Worm (Caenorhabditis elegans) whole organism, L4 larva: Measurements from ENCODE around the gene Y22D7AL.11.

ENCODE experiments used
- F26F4.8 ChIP-seq: fragments of 200-800 bp; sonication (Bioruptor generic); conservative IDR thresholded peaks from 2 replicates; pipeline ENCODE4 v1.3.6; 2022; ENCODE audit warnings: missing genetic modification characterization, missing compliant biosample characterization
- ZK337.2 ChIP-seq: fragments of 200-800 bp; sonication (Bioruptor generic); IDR thresholded peaks from 2 replicates; pipeline ENCODE4 v1.3.6; 2022; ENCODE audit warnings: missing genetic modification reagents, missing genetic modification characterization, missing compliant biosample characterization
- ama-1 ChIP-seq: fragments of 150-350 bp; optimal IDR thresholded peaks from 2 replicates; lab custom pipeline; 2014; ENCODE audit warnings: inconsistent platforms, mixed read lengths
- ces-1 ChIP-seq: fragments of 150-350 bp; sonication (generic microtip); optimal IDR thresholded peaks from 4 replicates; lab custom pipeline; 2014; ENCODE audit warnings: missing biosample characterization, missing genetic modification reagents, missing genetic modification characterization
- mep-1 ChIP-seq: fragments of 150-350 bp; sonication (generic microtip); optimal IDR thresholded peaks from 3 replicates; lab custom pipeline; 2014; ENCODE audit warnings: missing biosample characterization, missing genetic modification characterization
- mxl-2 ChIP-seq: fragments of 200-800 bp; sonication (Bioruptor generic); conservative IDR thresholded peaks from 2 replicates; pipeline ENCODE4 v1.3.6; 2022; ENCODE audit warnings: missing genetic modification reagents, missing genetic modification characterization, missing compliant biosample characterization
- nhr-237 ChIP-seq: sonication (generic microtip); optimal IDR thresholded peaks from 2 replicates; lab custom pipeline; 2017; ENCODE audit warnings: missing biosample characterization, missing genetic modification characterization
- nhr-25 ChIP-seq: sonication (generic microtip); optimal IDR thresholded peaks from 2 replicates; lab custom pipeline; 2017; ENCODE audit warnings: missing genetic modification characterization, mild to moderate bottlenecking, missing compliant biosample characterization, antibody characterized with exemption, moderate library complexity, borderline replicate concordance; ENCODE audit not compliant: insufficient read depth
- skn-1 ChIP-seq: fragments of 150-350 bp; optimal IDR thresholded peaks from 2 replicates; lab custom pipeline; 2014; ENCODE audit warnings: missing biosample characterization, missing genetic modification characterization
- spr-1 ChIP-seq: sonication (generic microtip); optimal IDR thresholded peaks from 2 replicates; lab custom pipeline; 2016; ENCODE audit warnings: mild to moderate bottlenecking, missing genetic modification characterization, missing compliant biosample characterization
- unc-62 ChIP-seq, 3 experiments: fragments of 150-350 bp in 1 of 3; sonication (generic microtip); optimal IDR thresholded peaks in 2 of 3; peaks in 1 of 3; 1 replicate in 1 of 3; 2 replicates in 2 of 3; lab custom pipeline; 2014 to 2017; ENCODE audit warnings: missing biosample characterization in 3 of 3, missing genetic modification characterization in 3 of 3, missing genetic modification reagents in 3 of 3, missing genotype in 1 of 3
- zip-2 ChIP-seq: fragments of 150-350 bp; optimal IDR thresholded peaks from 2 replicates; lab custom pipeline; 2014; ENCODE audit warnings: missing biosample characterization, missing genetic modification characterization

DNA sequence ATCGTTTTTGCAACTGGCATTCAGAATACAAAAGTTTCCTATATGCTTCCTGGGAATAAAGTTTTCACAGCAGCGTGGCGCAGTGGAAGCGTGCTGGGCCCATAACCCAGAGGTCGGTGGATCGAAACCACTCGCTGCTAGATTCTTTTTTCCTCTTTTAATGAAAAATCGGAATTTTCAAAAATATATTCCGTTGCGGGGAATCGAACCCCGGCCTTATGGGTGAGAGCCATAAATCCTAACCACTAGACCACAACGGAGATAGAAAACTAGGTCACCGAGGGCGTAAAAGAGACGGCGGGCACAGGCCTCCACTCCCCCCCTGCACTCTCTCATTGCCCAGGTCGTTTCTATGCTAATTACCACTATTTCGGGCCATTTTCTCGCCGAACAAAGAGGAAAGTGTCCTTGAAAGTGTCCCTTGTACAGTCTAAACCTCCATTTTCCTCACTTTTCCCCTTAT lies 29.6 kb downstream of the Y22D7AL.11 start, which contains the start of gene Y22D7AL.6:
- TF ChIP-seq ZK337.2 (GFP tag; lab: Robert Waterston, UW) (no peak), mep-1 (tag; lab: Kevin White, UChicago) (no peak), unc-62 (GFP tag; optimal IDR thresholded peaks at IDR 0.05 in 1 of 2; lab: Kevin White, UChicago) (no peak), unc-62 (tag; optimal IDR thresholded peaks at IDR 0.05; lab: Kevin White, UChicago) (no peak), skn-1 (tag; lab: Kevin White, UChicago) (no peak), nhr-237 (tag; lab: Kevin White, UChicago) (no peak), F26F4.8 (GFP tag; lab: Robert Waterston, UW) (peak; percentile 97), mxl-2 (no peak), ama-1 (lab: Kevin White, UChicago) (no peak), nhr-25 (tag; lab: Kevin White, UChicago) (no peak), spr-1 (tag; lab: Kevin White, UChicago) (peak; percentile 61), ces-1 (no peak), zip-2 (tag; lab: Kevin White, UChicago) (no peak)
